Worm (Caenorhabditis elegans): ENCODE measurements around the gene srh-32.

Gene srh-32

ce11 chrV:17695802-17696201, 5.2 kb upstream of the srh-32 start, which contains the start of gene Y26G10.1 (continued):
- no peak for TF ChIP-seq attf-6 (GFP tag; IDR thresholded peaks at IDR 0.05)
- TF ChIP-seq nfyb-1 (GFP tag; IDR thresholded peaks at IDR 0.05): no peak
- no peak for TF ChIP-seq hmg-20 (GFP tag; IDR thresholded peaks at IDR 0.05)
- no peak for TF ChIP-seq lin-35 (GFP tag; optimal IDR thresholded peaks at IDR 0.05)

- TF ChIP-seq nfya-2 (GFP tag; IDR thresholded peaks at IDR 0.05) (no peak), dpff-1 (tag; optimal IDR thresholded peaks at IDR 0.05) (no peak), Y79H2A.3 (GFP tag; conservative IDR thresholded peaks at IDR 0.05) (no peak), sea-2 (GFP tag; IDR thresholded peaks at IDR 0.05) (no peak), egl-18 (GFP tag; IDR thresholded peaks at IDR 0.05) (no peak), ccch-3 (GFP tag; optimal IDR thresholded peaks at IDR 0.05) (no peak), aptf-2 (GFP tag; conservative IDR thresholded peaks at IDR 0.05) (no peak), akir-1 (GFP tag; optimal IDR thresholded peaks at IDR 0.05) (no peak)
Observed at ce11 chrV:17696753-17697152, 4.3 kb upstream of the srh-32 start, which contains the start of gene spp-29. Gene spp-29, minus strand, starts transcription at chrV:17696853.

- TF ChIP-seq rpc-1 (optimal IDR thresholded peaks at IDR 0.05): no peak
- no peak for TF ChIP-seq rpc-1 (tag; optimal IDR thresholded peaks at IDR 0.05)
- TF ChIP-seq lin-54 (GFP tag; optimal IDR thresholded peaks at IDR 0.05): no peak
- no peak for TF ChIP-seq T26A5.8 (tag; optimal IDR thresholded peaks at IDR 0.05)
- TF ChIP-seq mes-4 (tag; optimal IDR thresholded peaks at IDR 0.05): no peak
- TF ChIP-seq aptf-2 (GFP tag; conservative IDR thresholded peaks at IDR 0.05): no peak
- TF ChIP-seq ets-4 (GFP tag; optimal IDR thresholded peaks at IDR 0.05): no peak
- no peak for TF ChIP-seq mxl-1 (tag; optimal IDR thresholded peaks at IDR 0.05)
- TF ChIP-seq hlh-26 (GFP tag; conservative IDR thresholded peaks at IDR 0.05): no peak
- no peak for TF ChIP-seq hsf-1 (GFP tag; IDR thresholded peaks at IDR 0.05)
- no peak for TF ChIP-seq ztf-22 (GFP tag; optimal IDR thresholded peaks at IDR 0.05)
- TF ChIP-seq lsl-1 (GFP tag; optimal IDR thresholded peaks at IDR 0.05): no peak
- TF ChIP-seq pbrm-1 (GFP tag; IDR thresholded peaks at IDR 0.05): no peak
- TF ChIP-seq lin-35 (GFP tag; optimal IDR thresholded peaks at IDR 0.05): no peak
- no peak for TF ChIP-seq egl-44 (GFP tag; IDR thresholded peaks at IDR 0.05)
Observed at ce11 chrV:17699097-17699496, 1.9 kb upstream of the srh-32 start, which contains the start of gene Y26G10.4. Gene Y26G10.4, minus strand, starts transcription at chrV:17699197.

ce11 chrV:17699659-17700058, 1.4 kb upstream of the srh-32 start, which contains the start of gene Y26G10.6:
Gene Y26G10.6, plus strand, starts transcription at chrV:17699959.
- TF ChIP-seq mel-28 (tag; optimal IDR thresholded peaks at IDR 0.05; ENCODE audit: borderline replicate concordance): no peak

- TF ChIP-seq F55B11.4 (tag; optimal IDR thresholded peaks at IDR 0.05; ENCODE audit: borderline replicate concordance, insufficient read depth) (no peak), mxl-1 (tag; optimal IDR thresholded peaks at IDR 0.05) (no peak), hmg-20 (GFP tag; IDR thresholded peaks at IDR 0.05) (no peak), lin-40 (tag; optimal IDR thresholded peaks at IDR 0.05) (no peak), xnd-1 (tag; optimal IDR thresholded peaks at IDR 0.05) (no peak), ceh-79 (tag; optimal IDR thresholded peaks at IDR 0.05) (no peak), F37B4.10 (GFP tag; IDR thresholded peaks at IDR 0.05) (no peak), ztf-25 (GFP tag; IDR thresholded peaks at IDR 0.05) (no peak), rcor-1 (GFP tag; IDR thresholded peaks at IDR 0.05) (no peak), rec-8 (tag; optimal IDR thresholded peaks at IDR 0.05) (no peak), K12H6.12 (tag; optimal IDR thresholded peaks at IDR 0.05) (no peak), tbp1 (GFP tag; optimal IDR thresholded peaks at IDR 0.05) (no peak)
Observed at ce11 chrV:17705814-17706213, 4.8 kb downstream of the srh-32 start, which contains the start of gene W06D12.6. Gene W06D12.6, plus strand, starts transcription at chrV:17706114.
